Fruit fly (Drosophila melanogaster): ENCODE measurements around the gene Task7.
A peak's percentile ranks its signal among the peaks of the same experiment; 100 is the strongest.

Gene Task7

dm6 chr3R:9428189-9428699 lies 16.2 kb upstream of the Task7 start (continued):
- peak; percentile 95 for TF ChIP-seq nom (GFP tag; optimal IDR thresholded peaks at IDR 0.05)

- peak; percentile 18 for TF ChIP-seq CG15479 (GFP tag; optimal IDR thresholded peaks at IDR 0.05)
- TF ChIP-seq Hmx (GFP tag; optimal IDR thresholded peaks at IDR 0.05) = no peak
- no peak for TF ChIP-seq CG17385 (GFP tag; optimal IDR thresholded peaks at IDR 0.05)
- TF ChIP-seq CG4360 (GFP tag; IDR thresholded peaks at IDR 0.05) = no peak
- TF ChIP-seq Spps (tag; optimal IDR thresholded peaks at IDR 0.05) = no peak
- no peak for TF ChIP-seq Lim3 (GFP tag; IDR thresholded peaks at IDR 0.05)
- TF ChIP-seq sna (GFP tag; IDR thresholded peaks at IDR 0.05; ENCODE audit: partially characterized antibody) = no peak
- peak in 1 of 2 experiments; percentile 53 for TF ChIP-seq tll (GFP tag; optimal IDR thresholded peaks at IDR 0.05)
- TF ChIP-seq ac (GFP tag; optimal IDR thresholded peaks at IDR 0.05) = peak; percentile 3
- TF ChIP-seq CG6272 (GFP tag; IDR thresholded peaks at IDR 0.05) = no peak
- no peak for TF ChIP-seq CG12942 (GFP tag; optimal IDR thresholded peaks at IDR 0.05)
- no peak for TF ChIP-seq BEAF-32 (GFP tag; optimal IDR thresholded peaks at IDR 0.05)
- peak; percentile 15; the same call in 1 of the 3 replicates for TF ChIP-seq CG2199 (GFP tag; IDR thresholded peaks at IDR 0.05)
- TF ChIP-seq ftz-f1 (GFP tag; optimal IDR thresholded peaks at IDR 0.05) = no peak
- TF ChIP-seq Trl (optimal IDR thresholded peaks at IDR 0.05) = peak in 1 of 2 experiments; percentile 5
- no peak for TF ChIP-seq Trl (GFP tag; optimal IDR thresholded peaks at IDR 0.05)
- no peak for TF ChIP-seq Usf (GFP tag; optimal IDR thresholded peaks at IDR 0.05)
- no peak for TF ChIP-seq Aef1 (GFP tag; IDR thresholded peaks at IDR 0.05)
- peak; percentile 2 for TF ChIP-seq Neu2 (GFP tag; optimal IDR thresholded peaks at IDR 0.05; ENCODE audit: borderline replicate concordance)
- no peak for TF ChIP-seq CG13424 (tag; optimal IDR thresholded peaks at IDR 0.05)
- TF ChIP-seq chn (GFP tag; optimal IDR thresholded peaks at IDR 0.05) = no peak
- no peak for TF ChIP-seq CG6813 (GFP tag; optimal IDR thresholded peaks at IDR 0.05)
- peak; percentile 20 for TF ChIP-seq Med (GFP tag)
- TF ChIP-seq MBD-R2 (GFP tag; IDR thresholded peaks at IDR 0.05) = no peak
- no peak for TF ChIP-seq CG7271 (tag; optimal IDR thresholded peaks at IDR 0.05)
Observed at dm6 chr3R:9427328-9427727, 15.2 kb upstream of the Task7 start.

dm6 chr3R:9424061-9424665 lies 12.1 kb upstream of the Task7 start:
- 0 out of 2 replicates have a peak, but pooled peaks have one; percentile 30 for TF ChIP-seq CG4730 (GFP tag; IDR thresholded peaks at IDR 0.05)
- TF ChIP-seq crol (GFP tag; IDR thresholded peaks at IDR 0.05) = peak; percentile 47; the same call in 1 of the 2 replicates
- TF ChIP-seq gt (GFP tag; IDR thresholded peaks at IDR 0.05) = no peak
- TF ChIP-seq cg (GFP tag; optimal IDR thresholded peaks at IDR 0.05) = peak; percentile 49
- no peak for TF ChIP-seq CG8765 (GFP tag; IDR thresholded peaks at IDR 0.05)
- TF ChIP-seq ci (GFP tag; IDR thresholded peaks at IDR 0.05) = peak; percentile 13; the same call in 1 of the 3 replicates
- 0 out of 4 replicates have a peak, but pooled peaks have one; percentile 46 for TF ChIP-seq chinmo (GFP tag; IDR thresholded peaks at IDR 0.05; ENCODE audit: partially characterized antibody)
- peak; percentile 63 for TF ChIP-seq CG12769 (tag; optimal IDR thresholded peaks at IDR 0.05)
- TF ChIP-seq en (GFP tag; optimal IDR thresholded peaks at IDR 0.05) = no peak
- TF ChIP-seq Gsc (GFP tag; IDR thresholded peaks at IDR 0.05) = no peak
- peak; percentile 81 for TF ChIP-seq vvl (GFP tag; IDR thresholded peaks at IDR 0.05)
- peak; percentile 64 for TF ChIP-seq Med (GFP tag)
- no peak for TF ChIP-seq Dp (GFP tag; optimal IDR thresholded peaks at IDR 0.05)
- 0 out of 3 replicates have a peak, but pooled peaks have one; percentile 49 for TF ChIP-seq CG6175 (GFP tag; IDR thresholded peaks at IDR 0.05)
- peak; percentile 18 for TF ChIP-seq abd-A (tag; optimal IDR thresholded peaks at IDR 0.05)
- TF ChIP-seq CG4360 (GFP tag; IDR thresholded peaks at IDR 0.05) = peak; percentile 32; the same call in 1 of the 2 replicates
- TF ChIP-seq CG11560 (tag; IDR thresholded peaks at IDR 0.05) = no peak
- TF ChIP-seq ttk (GFP tag; IDR thresholded peaks at IDR 0.05) = no peak
- peak in 1 of 2 experiments; percentile 25 for TF ChIP-seq Hr78 (GFP tag; optimal IDR thresholded peaks at IDR 0.05)
- TF ChIP-seq CG8359 (GFP tag; optimal IDR thresholded peaks at IDR 0.05; ENCODE audit: borderline replicate concordance) = no peak

Measured in whole organism, embryonic.